Worm (Caenorhabditis elegans) whole organism, L4 larva: ENCODE results near the gene asp-17.

Source experiments
- hlh-30 ChIP-seq: sonication (generic microtip); optimal IDR thresholded peaks from 2 replicates; lab custom pipeline; 2017; ENCODE audit warnings: antibody characterized with exemption, mild to moderate bottlenecking, missing genetic modification characterization, missing compliant biosample characterization; ENCODE audit not compliant: insufficient read depth
- lin-39 ChIP-seq: fragments of 150-350 bp; optimal IDR thresholded peaks from 2 replicates; lab custom pipeline; 2014; ENCODE audit warnings: missing biosample characterization, missing genetic modification reagents, missing genetic modification characterization
- unc-62 ChIP-seq, 3 experiments: fragments of 150-350 bp in 1 of 3; sonication (generic microtip); optimal IDR thresholded peaks in 2 of 3; peaks in 1 of 3; 1 replicate in 1 of 3; 2 replicates in 2 of 3; lab custom pipeline; 2014 to 2017; ENCODE audit warnings: missing biosample characterization in 3 of 3, missing genetic modification characterization in 3 of 3, missing genetic modification reagents in 3 of 3, missing genotype in 1 of 3

ce11 chrV:19053281-19053680 is 16.2 kb upstream of the asp-17 start:
- TF ChIP-seq lin-39 (tag; lab: Kevin White, UChicago) (no peak), unc-62 (GFP tag; optimal IDR thresholded peaks at IDR 0.05 in 1 of 2; lab: Kevin White, UChicago) (no peak), unc-62 (tag; optimal IDR thresholded peaks at IDR 0.05; lab: Kevin White, UChicago) (no peak), hlh-30 (tag; lab: Kevin White, UChicago) (peak; percentile 55)
